Fruit fly (Drosophila melanogaster): Measurements from ENCODE around the gene dpr15.

- no peak for TF ChIP-seq Hr96 (GFP tag; optimal IDR thresholded peaks at IDR 0.05)
- TF ChIP-seq CG1620 (GFP tag; optimal IDR thresholded peaks at IDR 0.05): no peak
- TF ChIP-seq cnc (optimal IDR thresholded peaks at IDR 0.05): no peak
- TF ChIP-seq cic (GFP tag; optimal IDR thresholded peaks at IDR 0.05): no peak
- TF ChIP-seq CG14711 (tag; optimal IDR thresholded peaks at IDR 0.05): no peak
- no peak for TF ChIP-seq bab1 (GFP tag; optimal IDR thresholded peaks at IDR 0.05)
Observed at dm6 chr3R:12128151-12128970, 30.0 kb downstream of the dpr15 start, which contains the start of gene CG4702.

Data from whole organism, adult.